Worm (Caenorhabditis elegans) whole organism, late embryonic: ENCODE results near the gene ZK354.7.
"Not testable (repeated sequence)": the region's sequence is repeated elsewhere in the genome, so short reads cannot be mapped to it uniquely, and the experiment has no call there.

Experiments used
- T23F11.4 ChIP-seq: fragments of 200-800 bp; sonication (Bioruptor generic); optimal IDR thresholded peaks from 2 replicates; lab custom pipeline; 2018; ENCODE audit warnings: mild to moderate bottlenecking, missing genetic modification characterization, missing compliant biosample characterization
- Y22D7AL.16 ChIP-seq: sonication (generic microtip); optimal IDR thresholded peaks from 2 replicates; lab custom pipeline; 2016; ENCODE audit warnings: missing genetic modification characterization, missing compliant biosample characterization
- ama-1 ChIP-seq: fragments of 150-350 bp; optimal IDR thresholded peaks from 2 replicates; lab custom pipeline; 2014
- ceh-18 ChIP-seq: sonication (generic microtip); optimal IDR thresholded peaks from 2 replicates; lab custom pipeline; 2016; ENCODE audit warnings: missing genetic modification characterization, missing compliant biosample characterization
- ceh-19 ChIP-seq: fragments of 200-800 bp; sonication (Bioruptor generic); optimal IDR thresholded peaks from 2 replicates; lab custom pipeline; 2018; ENCODE audit warnings: mild to moderate bottlenecking, missing genetic modification characterization, missing compliant biosample characterization
- ceh-2 ChIP-seq: sonication (generic microtip); optimal IDR thresholded peaks from 2 replicates; lab custom pipeline; 2016; ENCODE audit warnings: missing genotype, missing genetic modification characterization, missing compliant biosample characterization
- ceh-34 ChIP-seq: sonication (generic microtip); optimal IDR thresholded peaks from 2 replicates; lab custom pipeline; 2016; ENCODE audit warnings: mild to moderate bottlenecking, missing genetic modification characterization, missing compliant biosample characterization
- ceh-6 ChIP-seq: fragments of 200-800 bp; sonication (Bioruptor generic); optimal IDR thresholded peaks from 2 replicates; lab custom pipeline; 2018; ENCODE audit warnings: mild to moderate bottlenecking, missing genetic modification characterization, missing compliant biosample characterization
- ceh-9 ChIP-seq: sonication (generic microtip); optimal IDR thresholded peaks from 2 replicates; lab custom pipeline; 2016; ENCODE audit warnings: mild to moderate bottlenecking, missing genetic modification characterization, inconsistent platforms, missing compliant biosample characterization
- che-1 ChIP-seq: sonication (generic microtip); optimal IDR thresholded peaks from 2 replicates; lab custom pipeline; 2016; ENCODE audit warnings: mild to moderate bottlenecking, missing genetic modification characterization, missing compliant biosample characterization
- dve-1 ChIP-seq: sonication (generic microtip); optimal IDR thresholded peaks from 2 replicates; lab custom pipeline; 2017; ENCODE audit warnings: antibody characterized with exemption, mild to moderate bottlenecking, missing genetic modification characterization, missing compliant biosample characterization
- elt-2 ChIP-seq: sonication (generic microtip); optimal IDR thresholded peaks from 2 replicates; lab custom pipeline; 2016; ENCODE audit warnings: missing genetic modification reagents, missing genetic modification characterization, missing compliant biosample characterization
- elt-4 ChIP-seq: sonication (generic microtip); optimal IDR thresholded peaks from 2 replicates; lab custom pipeline; 2016; ENCODE audit warnings: missing genetic modification characterization, missing compliant biosample characterization
- ets-4 ChIP-seq: sonication (generic microtip); optimal IDR thresholded peaks from 2 replicates; lab custom pipeline; 2016; ENCODE audit warnings: missing genetic modification characterization, missing compliant biosample characterization
- fkh-10 ChIP-seq: fragments of 150-350 bp; optimal IDR thresholded peaks from 2 replicates; lab custom pipeline; 2014; ENCODE audit warnings: missing biosample characterization, missing genetic modification reagents, missing genetic modification characterization
- fkh-6 ChIP-seq: sonication (generic microtip); optimal IDR thresholded peaks from 2 replicates; lab custom pipeline; 2016; ENCODE audit warnings: missing genetic modification characterization, missing compliant biosample characterization
- gmeb-2 ChIP-seq: sonication (generic microtip); optimal IDR thresholded peaks from 2 replicates; lab custom pipeline; 2016; ENCODE audit warnings: missing genetic modification characterization, inconsistent platforms, missing compliant biosample characterization
- hlh-13 ChIP-seq: fragments of 200-800 bp; sonication (Bioruptor generic); optimal IDR thresholded peaks from 2 replicates; lab custom pipeline; 2018; ENCODE audit warnings: mild to moderate bottlenecking, missing genetic modification characterization, missing compliant biosample characterization
- hlh-30 ChIP-seq: sonication (generic microtip); optimal IDR thresholded peaks from 2 replicates; lab custom pipeline; 2017; ENCODE audit warnings: antibody characterized with exemption, missing genetic modification characterization, missing compliant biosample characterization; ENCODE audit not compliant: insufficient read depth
- hlh-6 ChIP-seq: sonication (generic microtip); optimal IDR thresholded peaks from 2 replicates; lab custom pipeline; 2016; ENCODE audit warnings: missing genotype, missing genetic modification characterization, missing compliant biosample characterization
- lin-11 ChIP-seq: fragments of 200-800 bp; sonication (Bioruptor generic); optimal IDR thresholded peaks from 2 replicates; lab custom pipeline; 2018; ENCODE audit warnings: mild to moderate bottlenecking, missing genetic modification characterization, missing compliant biosample characterization
- mec-3 ChIP-seq: sonication (generic microtip); optimal IDR thresholded peaks from 2 replicates; lab custom pipeline; 2016; ENCODE audit warnings: borderline replicate concordance, missing genetic modification characterization, missing compliant biosample characterization
- nfya-1 ChIP-seq: sonication (generic microtip); optimal IDR thresholded peaks from 2 replicates; lab custom pipeline; 2017; ENCODE audit warnings: missing genetic modification characterization, mild to moderate bottlenecking, missing compliant biosample characterization, antibody characterized with exemption, moderate library complexity
- nhr-11 ChIP-seq: fragments of 150-350 bp; optimal IDR thresholded peaks from 2 replicates; lab custom pipeline; 2014; ENCODE audit warnings: missing biosample characterization, missing genetic modification characterization
- npax-4 ChIP-seq: sonication (generic microtip); optimal IDR thresholded peaks from 2 replicates; lab custom pipeline; 2016; ENCODE audit warnings: missing genetic modification characterization, missing compliant biosample characterization
- pat-9 ChIP-seq: fragments of 200-800 bp; sonication (Bioruptor generic); optimal IDR thresholded peaks from 2 replicates; lab custom pipeline; 2018; ENCODE audit warnings: mild to moderate bottlenecking, missing genetic modification characterization, moderate library complexity, missing compliant biosample characterization
- ref-2 ChIP-seq: sonication (generic microtip); optimal IDR thresholded peaks from 2 replicates; lab custom pipeline; 2016; ENCODE audit warnings: missing genetic modification characterization, missing compliant biosample characterization
- sdc-2 ChIP-seq: sonication (generic microtip); optimal IDR thresholded peaks from 2 replicates; lab custom pipeline; 2016; ENCODE audit warnings: missing genotype, missing genetic modification characterization, missing compliant biosample characterization
- sox-4 ChIP-seq: sonication (generic microtip); optimal IDR thresholded peaks from 2 replicates; lab custom pipeline; 2017; ENCODE audit warnings: mild to moderate bottlenecking, missing genetic modification characterization, inconsistent platforms, missing compliant biosample characterization
- syd-9 ChIP-seq: sonication (generic microtip); optimal IDR thresholded peaks from 2 replicates; lab custom pipeline; 2016; ENCODE audit warnings: mild to moderate bottlenecking, missing genetic modification characterization, moderate library complexity, missing compliant biosample characterization
- tbx-2 ChIP-seq: sonication (generic microtip); optimal IDR thresholded peaks from 2 replicates; lab custom pipeline; 2016; ENCODE audit warnings: missing genetic modification characterization, missing compliant biosample characterization
- unc-3 ChIP-seq, 2 experiments: fragments of 200-800 bp in 1 of 2; sonication (Bioruptor generic) in 1 of 2; sonication (generic microtip) in 1 of 2; conservative IDR thresholded peaks in 1 of 2; optimal IDR thresholded peaks in 1 of 2; 2 replicates each; pipeline versions ENCODE4 v1.3.6 to Lab custom; 2016 to 2022; ENCODE audit warnings: missing compliant biosample characterization in 2 of 2, missing genetic modification characterization in 2 of 2, missing genetic modification reagents in 1 of 2
- unc-42 ChIP-seq: sonication (generic microtip); optimal IDR thresholded peaks from 2 replicates; lab custom pipeline; 2016; ENCODE audit warnings: missing genotype, missing genetic modification characterization, missing compliant biosample characterization
- unc-55 ChIP-seq: sonication (generic microtip); optimal IDR thresholded peaks from 2 replicates; lab custom pipeline; 2017; ENCODE audit warnings: missing biosample characterization, missing genetic modification reagents, missing genetic modification characterization

ZK354.7 gene

ce11 chrIV:5309742-5310141 is 6.8 kb upstream of the ZK354.7 start, which contains the start of gene ZK354.3:
Gene ZK354.3, plus strand, starts transcription at chrIV:5310042.
- TF ChIP-seq Y22D7AL.16 (tag; lab: Kevin White, UChicago) (no peak), unc-42 (tag; lab: Kevin White, UChicago) (no peak), ama-1 (lab: Kevin White, UChicago) (no peak), ceh-6 (no peak), hlh-13 (GFP tag; lab: Kevin White, UChicago) (no peak), nfya-1 (tag; lab: Kevin White, UChicago) (no peak), che-1 (tag; lab: Kevin White, UChicago) (no peak), tbx-2 (tag; lab: Kevin White, UChicago) (no peak)

ce11 chrIV:5308046-5308643 is 5.2 kb upstream of the ZK354.7 start, which contains the start of the genes ZK354.9 and msp-58:
Gene ZK354.9, minus strand, starts transcription at chrIV:5308146.
Gene msp-58, plus strand, starts transcription at chrIV:5308593.
- not testable (repeated sequence) for TF ChIP-seq ceh-9, sdc-2, syd-9 (tag; lab: Kevin White, UChicago)

ce11 chrIV:5306040-5306439 is 3.1 kb upstream of the ZK354.7 start, which contains the start of gene ZK354.8:
Gene ZK354.8, minus strand, starts transcription at chrIV:5306140.
- TF ChIP-seq nhr-11 (tag; lab: Kevin White, UChicago) (no peak), dve-1 (tag; lab: Kevin White, UChicago) (no peak), hlh-30 (tag; lab: Kevin White, UChicago) (no peak), ceh-19 (GFP tag; lab: Kevin White, UChicago) (no peak), hlh-6 (tag; lab: Kevin White, UChicago) (no peak), ama-1 (lab: Kevin White, UChicago) (no peak), npax-4 (tag; lab: Kevin White, UChicago) (no peak), fkh-6 (tag; lab: Kevin White, UChicago) (no peak), mec-3 (tag; lab: Kevin White, UChicago) (no peak), unc-55 (no peak), ceh-34 (tag; lab: Kevin White, UChicago) (no peak), T23F11.4 (GFP tag; lab: Kevin White, UChicago) (no peak)

- no peak for TF ChIP-seq che-1 (tag; lab: Kevin White, UChicago)
- TF ChIP-seq elt-4 (tag; lab: Kevin White, UChicago) = no peak
- no peak for TF ChIP-seq pat-9
- no peak for TF ChIP-seq Y22D7AL.16 (tag; lab: Kevin White, UChicago)
- TF ChIP-seq lin-11 (tag; lab: Kevin White, UChicago) = no peak
- TF ChIP-seq ets-4 (tag; lab: Kevin White, UChicago) = no peak
- TF ChIP-seq fkh-10 (GFP tag; lab: Kevin White, UChicago) = no peak
- no peak for TF ChIP-seq gmeb-2
- no peak for TF ChIP-seq ref-2 (tag; lab: Kevin White, UChicago)
- no peak for TF ChIP-seq hlh-30 (tag; lab: Kevin White, UChicago)
- no peak for TF ChIP-seq fkh-6 (tag; lab: Kevin White, UChicago)
- no peak for TF ChIP-seq sox-4
- no peak for TF ChIP-seq ceh-18 (tag; lab: Kevin White, UChicago)
- TF ChIP-seq unc-3 (GFP tag; conservative IDR thresholded peaks at IDR 0.05; lab: Robert Waterston, UW) = no peak
- no peak for TF ChIP-seq unc-3 (tag; optimal IDR thresholded peaks at IDR 0.05; lab: Kevin White, UChicago)
- no peak for TF ChIP-seq ceh-6
- no peak for TF ChIP-seq ceh-2
- TF ChIP-seq elt-2 (tag; lab: Kevin White, UChicago) = no peak
These were observed 5.4 kb downstream of the ZK354.7 start, which contains the start of the genes ZK354.6 and msp-113 for ce11 chrIV:5297436-5298012. Gene ZK354.6, minus strand, starts transcription at chrIV:5297536. Gene msp-113, plus strand, starts transcription at chrIV:5297962.
